Worm (Caenorhabditis elegans): Measurements from ENCODE around the gene best-1.
A peak's percentile ranks its signal among the peaks of the same experiment; 100 is the strongest.

The best-1 gene

DNA sequence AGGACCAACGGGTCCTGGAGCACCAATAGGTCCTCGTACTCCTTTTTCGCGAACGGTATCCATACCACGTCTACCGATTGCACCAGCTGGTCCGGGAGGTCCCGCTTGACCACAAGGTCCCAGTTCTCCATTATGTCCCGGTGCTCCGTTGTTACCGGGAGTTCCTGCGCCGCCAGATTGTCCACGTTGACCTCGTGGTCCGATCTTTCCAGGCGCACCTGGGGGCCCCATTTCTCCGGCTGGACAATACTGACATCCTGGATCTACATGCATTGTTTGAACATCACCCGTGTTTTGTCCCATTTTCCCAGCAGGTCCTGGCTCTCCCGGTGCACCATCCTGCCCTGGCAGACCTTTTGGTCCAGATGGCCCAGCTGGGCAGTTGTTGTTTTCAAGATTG, 43.5 kb downstream of the best-1 start:
- TF ChIP-seq mxl-1 (tag; optimal IDR thresholded peaks at IDR 0.05) (no peak), nhr-27 (tag; optimal IDR thresholded peaks at IDR 0.05) (no peak), F57A8.1 (GFP tag; optimal IDR thresholded peaks at IDR 0.05) (no peak), snpc-1.1 (tag; optimal IDR thresholded peaks at IDR 0.05; ENCODE audit: insufficient read depth) (no peak), cebp-2 (GFP tag; IDR thresholded peaks at IDR 0.05) (peak; percentile 81; the same call in 1 of the 2 replicates), lin-26 (GFP tag; IDR thresholded peaks at IDR 0.05) (no peak), zfh-2 (GFP tag; conservative IDR thresholded peaks at IDR 0.05) (peak; percentile 63)

DNA sequence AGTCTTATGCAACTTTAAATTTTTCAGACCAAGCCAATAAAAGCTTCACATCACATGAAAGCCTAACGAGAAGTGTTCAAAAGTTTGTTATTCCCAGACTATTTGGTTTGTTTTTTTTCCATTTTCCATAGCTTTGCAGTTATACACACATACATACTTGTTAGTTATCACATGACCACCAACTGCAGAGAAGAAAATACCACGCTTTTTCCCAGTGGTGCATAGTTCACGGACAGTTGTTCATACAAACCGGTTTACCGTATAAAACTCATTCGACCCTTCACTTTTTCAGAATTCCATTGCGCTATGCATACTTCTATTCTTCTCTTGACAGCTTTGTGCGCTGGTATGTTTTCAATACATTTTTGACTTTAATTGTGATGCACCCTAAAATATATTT, 45.9 kb downstream of the best-1 start, which contains the start of gene scl-5:
Gene scl-5 (plus strand): TSS at position 301 of the 400 bp plus-strand sequence.
- no peak for TF ChIP-seq ama-1 (optimal IDR thresholded peaks at IDR 0.05)
- TF ChIP-seq ama-1 (GFP tag; optimal IDR thresholded peaks at IDR 0.05): no peak
- TF ChIP-seq sdz-38 (tag; optimal IDR thresholded peaks at IDR 0.05): no peak
- TF ChIP-seq pbrm-1 (GFP tag; IDR thresholded peaks at IDR 0.05): no peak
- TF ChIP-seq rpc-1 (optimal IDR thresholded peaks at IDR 0.05): no peak
- no peak for TF ChIP-seq rpc-1 (tag; optimal IDR thresholded peaks at IDR 0.05)
- TF ChIP-seq somi-1 (GFP tag; optimal IDR thresholded peaks at IDR 0.05): no peak
- TF ChIP-seq lir-1 (GFP tag; conservative IDR thresholded peaks at IDR 0.05): no peak
- no peak for TF ChIP-seq bed-1 (GFP tag; IDR thresholded peaks at IDR 0.05)
- TF ChIP-seq bed-2 (GFP tag; IDR thresholded peaks at IDR 0.05): no peak
- no peak for TF ChIP-seq ztf-28 (GFP tag; IDR thresholded peaks at IDR 0.05)

DNA sequence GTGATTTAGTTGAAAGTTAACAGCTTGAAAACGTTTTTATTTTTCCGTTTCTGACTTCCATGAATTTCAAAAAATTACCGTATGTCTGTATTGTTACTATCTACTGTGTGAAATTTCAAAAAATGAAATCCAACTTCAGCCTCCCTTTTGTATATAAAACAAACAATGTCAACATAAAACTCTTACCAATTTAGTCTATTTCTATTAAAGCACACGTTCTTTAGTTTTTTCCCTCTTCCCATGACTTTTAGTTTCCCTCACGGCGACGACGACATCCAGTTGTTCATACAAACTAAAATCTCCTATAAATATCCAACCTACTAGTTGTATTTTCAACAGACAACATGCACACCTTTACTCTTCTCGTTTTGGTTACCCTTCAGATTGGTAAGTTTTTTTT, 50.3 kb downstream of the best-1 start, which contains the start of gene scl-3:
Gene scl-3 (plus strand): TSS at position 301 of the 400 bp plus-strand sequence.
- TF ChIP-seq C06A6.2 (GFP tag; conservative IDR thresholded peaks at IDR 0.05): no peak

Measured in whole organism, young adult.